Fruit fly (Drosophila melanogaster) whole organism, embryonic: ENCODE results near the gene CG2129.
A peak's percentile ranks its signal among the peaks of the same experiment; 100 is the strongest.

Experiments
- B-H1 ChIP-seq: fragments of 200-800 bp; sonication (Bioruptor generic); IDR thresholded peaks from 3 replicates; pipeline ENCODE4 v1.3.6; 2022; ENCODE audit warnings: missing biosample characterization, missing genetic modification characterization
- CG10321 ChIP-seq: fragments of 200-800 bp; sonication (Bioruptor generic); IDR thresholded peaks from 2 replicates; pipeline ENCODE4 v1.3.6; 2022; ENCODE audit warnings: missing biosample characterization, missing genetic modification characterization
- CG12744 ChIP-seq: fragments of 200-800 bp; sonication (Bioruptor generic); optimal IDR thresholded peaks from 2 replicates; lab custom pipeline; 2016; ENCODE audit warnings: missing biosample characterization, missing genetic modification characterization
- CG13287 ChIP-seq: fragments of 200-800 bp; sonication (Bioruptor generic); IDR thresholded peaks from 2 replicates; pipeline ENCODE4 v1.3.6; 2022; ENCODE audit warnings: missing biosample characterization, missing genetic modification characterization; ENCODE audit not compliant: partially characterized antibody
- CG14441 ChIP-seq: fragments of 200-800 bp; sonication (Bioruptor generic); IDR thresholded peaks from 2 replicates; pipeline ENCODE4 v1.3.6; 2022; ENCODE audit warnings: missing biosample characterization, missing genetic modification characterization
- CG17568 ChIP-seq: fragments of 200-800 bp; sonication (Bioruptor generic); optimal IDR thresholded peaks from 2 replicates; lab custom pipeline; 2018; ENCODE audit warnings: missing biosample characterization, mild to moderate bottlenecking, missing genetic modification characterization, moderate library complexity
- CG18262 ChIP-seq: fragments of 200-800 bp; optimal IDR thresholded peaks from 3 replicates; lab custom pipeline; 2019; ENCODE audit warnings: missing biosample characterization, mild to moderate bottlenecking, missing genetic modification characterization, moderate library complexity
- CG18476 ChIP-seq: fragments of 200-800 bp; sonication (Bioruptor generic); optimal IDR thresholded peaks from 2 replicates; lab custom pipeline; 2016; ENCODE audit warnings: missing biosample characterization, mild to moderate bottlenecking, missing genetic modification characterization
- CG30020 ChIP-seq: fragments of 200-800 bp; optimal IDR thresholded peaks from 2 replicates; lab custom pipeline; 2019; ENCODE audit warnings: missing biosample characterization, mild to moderate bottlenecking, missing genetic modification characterization, moderate library complexity
- CG30403 ChIP-seq: fragments of 200-800 bp; sonication (Bioruptor generic); optimal IDR thresholded peaks from 3 replicates; lab custom pipeline; 2016; ENCODE audit warnings: missing biosample characterization, missing genetic modification characterization
- CG7372 ChIP-seq: fragments of 200-800 bp; sonication (Bioruptor generic); IDR thresholded peaks from 2 replicates; pipeline ENCODE4 v1.3.6; 2022; ENCODE audit warnings: missing biosample characterization, missing genetic modification characterization
- CG7987 ChIP-seq: fragments of 200-800 bp; sonication (Bioruptor generic); optimal IDR thresholded peaks from 2 replicates; lab custom pipeline; 2018; ENCODE audit warnings: missing biosample characterization, mild to moderate bottlenecking, missing genetic modification characterization, moderate library complexity
- CG8924 ChIP-seq: fragments of 200-800 bp; optimal IDR thresholded peaks from 3 replicates; lab custom pipeline; 2019; ENCODE audit warnings: missing biosample characterization, mild to moderate bottlenecking, missing genetic modification characterization, moderate library complexity
- D19A ChIP-seq: fragments of 200-800 bp; optimal IDR thresholded peaks from 3 replicates; lab custom pipeline; 2019; ENCODE audit warnings: missing biosample characterization, mild to moderate bottlenecking, missing genetic modification characterization, moderate library complexity
- Ets97D ChIP-seq: fragments of 200-800 bp; sonication (Bioruptor generic); optimal IDR thresholded peaks from 3 replicates; lab custom pipeline; 2016; ENCODE audit warnings: missing biosample characterization, missing genetic modification characterization
- Fer2 ChIP-seq: fragments of 200-800 bp; sonication (Bioruptor generic); optimal IDR thresholded peaks from 2 replicates; lab custom pipeline; 2018; ENCODE audit warnings: missing biosample characterization, mild to moderate bottlenecking, missing genetic modification characterization, moderate library complexity
- Hr3 ChIP-seq: fragments of 200-800 bp; sonication (Bioruptor generic); optimal IDR thresholded peaks from 3 replicates; lab custom pipeline; 2016; ENCODE audit warnings: missing biosample characterization, missing genetic modification characterization
- Lhr ChIP-seq: fragments of 200-800 bp; sonication (Bioruptor generic); optimal IDR thresholded peaks from 3 replicates; lab custom pipeline; 2017; ENCODE audit warnings: mild to moderate bottlenecking, missing biosample characterization, missing genetic modification reagents, missing genetic modification characterization
- MBD-R2 ChIP-seq: fragments of 200-800 bp; sonication (Bioruptor generic); IDR thresholded peaks from 2 replicates; pipeline ENCODE4 v1.3.6; 2022; ENCODE audit warnings: missing biosample characterization, missing genetic modification characterization
- MESR4 ChIP-seq: fragments of 200-800 bp; sonication (Bioruptor generic); optimal IDR thresholded peaks from 2 replicates; lab custom pipeline; 2018; ENCODE audit warnings: missing biosample characterization, mild to moderate bottlenecking, missing genetic modification characterization, moderate library complexity
- Mad ChIP-seq: fragments of 200-800 bp; sonication (Bioruptor generic); optimal IDR thresholded peaks from 2 replicates; lab custom pipeline; 2016; ENCODE audit warnings: missing biosample characterization, missing genetic modification characterization
- NC2β ChIP-seq: fragments of 200-800 bp; sonication (Bioruptor generic); optimal IDR thresholded peaks from 2 replicates; lab custom pipeline; 2016; ENCODE audit warnings: missing biosample characterization, missing genetic modification characterization
- NK7.1 ChIP-seq: fragments of 200-800 bp; sonication (Bioruptor generic); optimal IDR thresholded peaks from 3 replicates; lab custom pipeline; 2016; ENCODE audit warnings: missing biosample characterization, missing genetic modification characterization
- Oaz ChIP-seq: fragments of 200-800 bp; sonication (Bioruptor generic); IDR thresholded peaks from 2 replicates; pipeline ENCODE4 v1.3.6; 2022; ENCODE audit warnings: missing biosample characterization, missing genetic modification characterization
- Pdp1 ChIP-seq, 2 experiments: fragments of 200-800 bp; sonication (Bioruptor generic); optimal IDR thresholded peaks; 3 replicates each; lab custom pipeline; 2016; ENCODE audit warnings: missing biosample characterization in 2 of 2, missing genetic modification characterization in 2 of 2, mild to moderate bottlenecking in 1 of 2, moderate library complexity in 1 of 2
- Poxn ChIP-seq: fragments of 200-800 bp; sonication (Bioruptor generic); IDR thresholded peaks from 2 replicates; pipeline ENCODE4 v1.3.6; 2022; ENCODE audit warnings: missing biosample characterization, missing genetic modification characterization
- Scr ChIP-seq: fragments of 200-800 bp; sonication (Bioruptor generic); IDR thresholded peaks from 2 replicates; pipeline ENCODE4 v1.3.6; 2022; ENCODE audit warnings: missing biosample characterization, missing genetic modification characterization; ENCODE audit not compliant: partially characterized antibody
- Six4 ChIP-seq: fragments of 200-800 bp; sonication (Bioruptor generic); optimal IDR thresholded peaks from 2 replicates; lab custom pipeline; 2016; ENCODE audit warnings: missing biosample characterization, missing genetic modification characterization
- Xbp1 ChIP-seq: fragments of 200-800 bp; sonication (Bioruptor generic); optimal IDR thresholded peaks from 3 replicates; lab custom pipeline; 2016; ENCODE audit warnings: missing biosample characterization, mild to moderate bottlenecking, missing genetic modification characterization
- Xrp1 ChIP-seq: fragments of 200-800 bp; sonication (Bioruptor generic); IDR thresholded peaks from 2 replicates; pipeline ENCODE4 v1.3.6; 2022; ENCODE audit warnings: missing biosample characterization, missing genetic modification characterization
- ab ChIP-seq: fragments of 200-800 bp; sonication (Bioruptor generic); optimal IDR thresholded peaks from 2 replicates; lab custom pipeline; 2016; ENCODE audit warnings: missing biosample characterization, missing genetic modification characterization
- aop ChIP-seq: fragments of 200-800 bp; sonication (Bioruptor generic); IDR thresholded peaks from 2 replicates; pipeline ENCODE4 v1.3.6; 2022; ENCODE audit warnings: missing biosample characterization, missing genetic modification characterization
- az2 ChIP-seq: fragments of 200-800 bp; sonication (Bioruptor generic); optimal IDR thresholded peaks from 3 replicates; lab custom pipeline; 2016; ENCODE audit warnings: missing biosample characterization, missing genetic modification characterization
- cg ChIP-seq: fragments of 200-800 bp; sonication (Bioruptor generic); optimal IDR thresholded peaks from 3 replicates; lab custom pipeline; 2019; ENCODE audit warnings: missing biosample characterization, mild to moderate bottlenecking, missing genetic modification characterization, moderate library complexity
- danr ChIP-seq: fragments of 200-800 bp; sonication (Bioruptor generic); IDR thresholded peaks from 2 replicates; pipeline ENCODE4 v1.3.6; 2022; ENCODE audit warnings: missing biosample characterization, missing genetic modification characterization
- eyg ChIP-seq: fragments of 200-800 bp; sonication (Bioruptor generic); optimal IDR thresholded peaks from 3 replicates; lab custom pipeline; 2016; ENCODE audit warnings: missing biosample characterization, missing genetic modification characterization
- gt ChIP-seq: fragments of 200-800 bp; sonication (Bioruptor generic); IDR thresholded peaks from 2 replicates; pipeline ENCODE4 v1.3.6; 2022; ENCODE audit warnings: missing biosample characterization, missing genetic modification characterization
- hb ChIP-seq: fragments of 200-800 bp; sonication (Bioruptor generic); IDR thresholded peaks from 3 replicates; pipeline ENCODE4 v1.3.6; 2022; ENCODE audit warnings: missing biosample characterization, missing genetic modification characterization; ENCODE audit not compliant: partially characterized antibody
- knrl ChIP-seq: fragments of 200-800 bp; sonication (Bioruptor generic); IDR thresholded peaks from 3 replicates; pipeline ENCODE4 v1.3.6; 2022; ENCODE audit warnings: missing biosample characterization, missing genetic modification characterization; ENCODE audit not compliant: partially characterized antibody
- mld ChIP-seq: fragments of 200-800 bp; sonication (Bioruptor generic); IDR thresholded peaks from 3 replicates; pipeline ENCODE4 v1.3.6; 2022; ENCODE audit warnings: missing biosample characterization, missing genetic modification characterization; ENCODE audit not compliant: partially characterized antibody
- nerfin-2 ChIP-seq: fragments of 200-800 bp; sonication (Bioruptor generic); IDR thresholded peaks from 2 replicates; pipeline ENCODE4 v1.3.6; 2022; ENCODE audit warnings: missing biosample characterization, missing genetic modification characterization; ENCODE audit not compliant: partially characterized antibody
- otp ChIP-seq: fragments of 200-800 bp; sonication (Bioruptor generic); IDR thresholded peaks from 3 replicates; pipeline ENCODE4, ENCODE4 v1.3.6; 2022; ENCODE audit warnings: missing biosample characterization, missing genetic modification characterization
- seq ChIP-seq: fragments of 200-800 bp; sonication (Bioruptor generic); IDR thresholded peaks from 2 replicates; pipeline ENCODE4 v1.3.6; 2022; ENCODE audit warnings: missing biosample characterization, missing genetic modification characterization
- sim ChIP-seq: fragments of 200-800 bp; sonication (Bioruptor generic); IDR thresholded peaks from 2 replicates; pipeline ENCODE4 v1.3.6; 2022; ENCODE audit warnings: missing biosample characterization, missing genetic modification characterization
- so ChIP-seq: fragments of 200-800 bp; sonication (Bioruptor generic); IDR thresholded peaks from 3 replicates; pipeline ENCODE4 v1.3.6; 2022; ENCODE audit warnings: missing biosample characterization, missing genetic modification characterization
- ssp ChIP-seq: fragments of 200-800 bp; sonication (Bioruptor generic); IDR thresholded peaks from 2 replicates; pipeline ENCODE4 v1.3.6; 2022; ENCODE audit warnings: missing biosample characterization, missing genetic modification characterization
- unpg ChIP-seq: fragments of 200-800 bp; sonication (Bioruptor generic); optimal IDR thresholded peaks from 3 replicates; lab custom pipeline; 2018; ENCODE audit warnings: missing biosample characterization, mild to moderate bottlenecking, missing genetic modification characterization, moderate library complexity
- usp ChIP-seq: fragments of >200 bp; optimal IDR thresholded peaks from 2 replicates; lab custom pipeline; 2017; ENCODE audit warnings: missing biosample characterization, missing genetic modification characterization
- wdn ChIP-seq: fragments of 200-800 bp; sonication (Bioruptor generic); IDR thresholded peaks from 2 replicates; pipeline ENCODE4 v1.3.6; 2022; ENCODE audit warnings: missing biosample characterization, missing genetic modification characterization
- z ChIP-seq: fragments of 200-800 bp; sonication (Bioruptor generic); IDR thresholded peaks from 3 replicates; pipeline ENCODE4 v1.3.6; 2022; ENCODE audit warnings: missing biosample characterization, missing genetic modification characterization
- zfh2 ChIP-seq: fragments of 200-800 bp; sonication (Bioruptor generic); optimal IDR thresholded peaks from 2 replicates; lab custom pipeline; 2016; ENCODE audit warnings: missing biosample characterization, missing genetic modification characterization

CG2129 gene

DNA sequence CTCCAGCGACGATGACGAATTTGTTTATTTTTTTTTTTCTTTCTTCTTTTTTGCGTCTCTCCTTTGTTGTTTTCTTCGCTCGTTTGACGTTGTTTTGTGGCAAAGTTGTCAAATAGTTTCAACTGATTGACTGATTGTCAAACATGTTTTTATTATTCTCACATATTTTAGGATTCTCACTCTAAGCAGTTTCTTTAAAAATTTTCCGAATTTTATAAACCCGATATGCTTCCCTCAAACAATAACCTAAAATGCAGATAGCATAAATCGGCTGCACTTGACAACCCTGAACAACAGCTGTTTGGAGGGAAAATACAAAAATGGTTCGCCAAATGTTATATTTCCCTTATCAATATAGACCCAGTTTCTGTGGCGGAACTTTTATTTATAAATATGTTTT is 2.1 kb upstream of the CG2129 start, which contains the start of gene CG17982 (continued):
- TF ChIP-seq NC2β (GFP tag; lab: Kevin White, UChicago) (peak; percentile 80), Six4 (GFP tag; lab: Kevin White, UChicago) (peak; percentile 82), danr (GFP tag; lab: Robert Waterston, UW) (no peak), Mad (GFP tag; lab: Kevin White, UChicago) (peak; percentile 81), Oaz (GFP tag; lab: Robert Waterston, UW) (peak; percentile 53; the same call in 1 of the 2 replicates), Xbp1 (GFP tag; lab: Kevin White, UChicago) (peak; percentile 88), CG13287 (no peak; the same call in 1 of the 2 replicates), so (GFP tag; lab: Robert Waterston, UW) (peak; percentile 77; the same call in 2 of the 3 replicates), CG7987 (GFP tag; lab: Kevin White, UChicago) (peak; percentile 70), CG14441 (peak; percentile 80), otp (GFP tag; lab: Robert Waterston, UW) (peak; percentile 69; the same call in 2 of the 3 replicates), usp (GFP tag; lab: Kevin White, UChicago) (no peak), ssp (GFP tag; lab: Robert Waterston, UW) (peak; percentile 20; the same call in 1 of the 2 replicates), wdn (peak; percentile 80), CG12744 (GFP tag; lab: Kevin White, UChicago) (peak; percentile 79), eyg (peak; percentile 81), sim (GFP tag; lab: Robert Waterston, UW) (no peak), Fer2 (tag; lab: Kevin White, UChicago) (peak; percentile 80), Pdp1 (GFP tag; optimal IDR thresholded peaks at IDR 0.05; lab: Kevin White, UChicago) (peak; percentile 77 to 84), ab (GFP tag; lab: Kevin White, UChicago) (peak; percentile 18), Lhr (peak; percentile 29), mld (no peak), NK7.1 (GFP tag; lab: Kevin White, UChicago) (peak; percentile 74), D19A (peak; percentile 77), cg (no peak), nerfin-2 (GFP tag; lab: Robert Waterston, UW) (no peak), MBD-R2 (GFP tag; lab: Robert Waterston, UW) (peak; percentile 80), CG7372 (peak; percentile 62), hb (GFP tag; lab: Robert Waterston, UW) (no peak), Scr (GFP tag; lab: Robert Waterston, UW) (peak; percentile 40; the same call in 1 of the 2 replicates), aop (GFP tag; lab: Robert Waterston, UW) (peak; percentile 61; the same call in 1 of the 2 replicates), Xrp1 (peak; percentile 85), CG30020 (tag; lab: Kevin White, UChicago) (peak; percentile 64), CG18476 (GFP tag; lab: Kevin White, UChicago) (peak; percentile 68), seq (GFP tag; lab: Robert Waterston, UW) (peak; percentile 71), knrl (GFP tag; lab: Robert Waterston, UW) (no peak), az2 (peak; percentile 84), Ets97D (GFP tag; lab: Kevin White, UChicago) (peak; percentile 81), gt (GFP tag; lab: Robert Waterston, UW) (no peak), CG8924 (tag; lab: Kevin White, UChicago) (peak; percentile 87), Hr3 (peak; percentile 77), unpg (GFP tag; lab: Kevin White, UChicago) (peak; percentile 92), z (GFP tag; lab: Robert Waterston, UW) (no peak), B-H1 (peak; percentile 67; the same call in 2 of the 3 replicates), CG17568 (GFP tag; lab: Kevin White, UChicago) (no peak), CG30403 (peak; percentile 86), MESR4 (GFP tag; lab: Kevin White, UChicago) (peak; percentile 51), CG10321 (no peak), zfh2 (GFP tag; lab: Kevin White, UChicago) (peak; percentile 88), Poxn (GFP tag; lab: Robert Waterston, UW) (no peak), CG18262 (tag; lab: Kevin White, UChicago) (peak; percentile 96)
